Worm (Caenorhabditis elegans): Measurements from ENCODE around the gene M03E7.1.
A peak's percentile ranks its signal among the peaks of the same experiment; 100 is the strongest.
"Not testable (repeated sequence)": the region's sequence is repeated elsewhere in the genome, so short reads cannot be mapped to it uniquely, and the experiment has no call there.

M03E7.1 gene

ce11 chrV:5663317-5663716 is 41.8 kb downstream of the M03E7.1 start, which contains the start of gene C14C11.1:
C14C11.1 (plus strand) TSS chrV:5663617.
- not testable (repeated sequence) for TF ChIP-seq pha-4 (tag; optimal IDR thresholded peaks at IDR 0.05); somi-1 (GFP tag; optimal IDR thresholded peaks at IDR 0.05); F49E8.2 (tag; optimal IDR thresholded peaks at IDR 0.05; ENCODE audit: insufficient read depth)

ce11 chrV:5666036-5666729 is 44.7 kb downstream of the M03E7.1 start, which contains the start of gene C14C11.7:
C14C11.7 (minus strand) TSS chrV:5666086.
- TF ChIP-seq F33H1.4 (GFP tag; IDR thresholded peaks at IDR 0.05) (peak; percentile 81), xnd-1 (tag; optimal IDR thresholded peaks at IDR 0.05) (peak; percentile 63), madf-8 (GFP tag; conservative IDR thresholded peaks at IDR 0.05) (peak; percentile 35; the same call in 1 of the 2 replicates), ccch-3 (GFP tag; optimal IDR thresholded peaks at IDR 0.05) (no peak), madf-6 (GFP tag; IDR thresholded peaks at IDR 0.05) (peak; percentile 82), dpff-1 (tag; optimal IDR thresholded peaks at IDR 0.05) (no peak), lsl-1 (GFP tag; optimal IDR thresholded peaks at IDR 0.05) (peak; percentile 83), efl-1 (GFP tag; optimal IDR thresholded peaks at IDR 0.05) (peak; percentile 50)

- TF ChIP-seq him-1 (tag; optimal IDR thresholded peaks at IDR 0.05): peak; percentile 79
- TF ChIP-seq ccch-3 (GFP tag; optimal IDR thresholded peaks at IDR 0.05): no peak
- peak; percentile 33 for TF ChIP-seq ztf-26 (tag; optimal IDR thresholded peaks at IDR 0.05)
- TF ChIP-seq bed-2 (GFP tag; IDR thresholded peaks at IDR 0.05): no peak
- TF ChIP-seq lin-40 (tag; optimal IDR thresholded peaks at IDR 0.05): no peak
- TF ChIP-seq egl-44 (GFP tag; IDR thresholded peaks at IDR 0.05): peak; percentile 84; the same call in 1 of the 2 replicates
- peak; percentile 38 for TF ChIP-seq snpc-1.3 (tag; optimal IDR thresholded peaks at IDR 0.05; ENCODE audit: insufficient read depth)
- peak; percentile 61 for TF ChIP-seq lsl-1 (GFP tag; optimal IDR thresholded peaks at IDR 0.05)
- TF ChIP-seq sdz-38 (tag; optimal IDR thresholded peaks at IDR 0.05): no peak
- no peak for TF ChIP-seq ztf-22 (GFP tag; optimal IDR thresholded peaks at IDR 0.05)
- no peak for TF ChIP-seq let-526 (GFP tag; IDR thresholded peaks at IDR 0.05)
- TF ChIP-seq ztf-18 (tag; optimal IDR thresholded peaks at IDR 0.05): peak; percentile 56
- TF ChIP-seq hlh-12 (tag; optimal IDR thresholded peaks at IDR 0.05): no peak
- TF ChIP-seq F10E7.11 (tag; optimal IDR thresholded peaks at IDR 0.05): peak; percentile 85
- TF ChIP-seq ztf-25 (GFP tag; IDR thresholded peaks at IDR 0.05): peak; percentile 82; the same call in 1 of the 2 replicates
- TF ChIP-seq madf-10 (tag; optimal IDR thresholded peaks at IDR 0.05): peak; percentile 38
- TF ChIP-seq nhr-179 (tag; optimal IDR thresholded peaks at IDR 0.05): peak; percentile 22
- TF ChIP-seq ama-1 (optimal IDR thresholded peaks at IDR 0.05): no peak
- peak; percentile 29 to 73 for TF ChIP-seq ama-1 (GFP tag; optimal IDR thresholded peaks at IDR 0.05)
- TF ChIP-seq hsf-1 (GFP tag; IDR thresholded peaks at IDR 0.05): peak; percentile 58; the same call in 1 of the 2 replicates
- no peak for TF ChIP-seq tbx-9 (tag; optimal IDR thresholded peaks at IDR 0.05; ENCODE audit: borderline replicate concordance)
- TF ChIP-seq rec-8 (tag; optimal IDR thresholded peaks at IDR 0.05): peak; percentile 16 to 66
- no peak for TF ChIP-seq F55B11.4 (tag; optimal IDR thresholded peaks at IDR 0.05; ENCODE audit: borderline replicate concordance, insufficient read depth)
- peak; percentile 60; the same call in 1 of the 2 replicates for TF ChIP-seq Y56A3A.18 (GFP tag; IDR thresholded peaks at IDR 0.05)
- peak; percentile 49 for TF ChIP-seq lsy-27 (tag; optimal IDR thresholded peaks at IDR 0.05; ENCODE audit: borderline replicate concordance, insufficient read depth)
- peak; percentile 92 for TF ChIP-seq ceh-58 (GFP tag; IDR thresholded peaks at IDR 0.05)
- TF ChIP-seq lir-1 (GFP tag; conservative IDR thresholded peaks at IDR 0.05): no peak
- no peak for TF ChIP-seq attf-3 (GFP tag; conservative IDR thresholded peaks at IDR 0.05)
- TF ChIP-seq K12H6.12 (tag; optimal IDR thresholded peaks at IDR 0.05): peak; percentile 3
- peak; percentile 53; the same call in 1 of the 2 replicates for TF ChIP-seq Y95B8A.8 (GFP tag; IDR thresholded peaks at IDR 0.05)
- TF ChIP-seq bed-1 (GFP tag; IDR thresholded peaks at IDR 0.05): no peak
- peak; percentile 59 for TF ChIP-seq snpc-4 (GFP tag; optimal IDR thresholded peaks at IDR 0.05)
- TF ChIP-seq snpc-4 (tag; optimal IDR thresholded peaks at IDR 0.05): peak in 1 of 4 experiments; percentile 56
- peak; percentile 92 for TF ChIP-seq rpc-1 (optimal IDR thresholded peaks at IDR 0.05)
- TF ChIP-seq rpc-1 (tag; optimal IDR thresholded peaks at IDR 0.05): peak; percentile 93
Measured at ce11 chrV:5667337-5667736, 45.8 kb downstream of the M03E7.1 start.
